Fruit fly (Drosophila melanogaster): Measurements from ENCODE around the gene CG8353.

The CG8353 gene

DNA sequence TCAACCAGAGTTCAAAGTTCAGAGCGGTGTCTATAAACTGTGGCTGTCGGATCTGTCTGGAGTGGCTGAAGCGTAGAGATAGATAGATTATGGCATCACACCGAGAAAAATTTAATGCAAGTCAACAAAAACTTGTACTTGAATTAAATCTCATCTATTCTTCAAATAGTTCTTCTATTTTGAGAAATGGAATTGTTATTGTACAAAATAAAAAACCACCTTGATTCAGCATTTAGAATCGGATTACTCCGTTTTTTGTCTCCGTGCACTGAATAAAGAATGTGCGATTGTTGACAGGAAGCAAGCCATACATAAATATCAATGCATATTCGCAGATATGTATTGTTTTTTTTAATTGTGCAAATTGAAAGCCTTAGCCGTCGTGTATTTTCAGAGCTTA, 15.8 kb downstream of the CG8353 start (continued):
- TF ChIP-seq chm (GFP tag; IDR thresholded peaks at IDR 0.05) = no peak
- TF ChIP-seq CG7928 (GFP tag; optimal IDR thresholded peaks at IDR 0.05) = no peak
- TF ChIP-seq hkb (optimal IDR thresholded peaks at IDR 0.05) = no peak
- peak; percentile 50; the same call in 1 of the 2 replicates for TF ChIP-seq hkb (GFP tag; IDR thresholded peaks at IDR 0.05)
- TF ChIP-seq CG3163 (GFP tag; optimal IDR thresholded peaks at IDR 0.05) = no peak
- peak; percentile 40 for TF ChIP-seq CG2712 (tag; optimal IDR thresholded peaks at IDR 0.05)
- TF ChIP-seq tll (GFP tag; optimal IDR thresholded peaks at IDR 0.05) = no peak
- TF ChIP-seq org-1 (GFP tag; optimal IDR thresholded peaks at IDR 0.05) = no peak
- TF ChIP-seq Ravus (GFP tag; IDR thresholded peaks at IDR 0.05) = no peak
- TF ChIP-seq Aef1 (GFP tag; IDR thresholded peaks at IDR 0.05) = no peak
- peak; percentile 41 for TF ChIP-seq CG9727 (GFP tag; optimal IDR thresholded peaks at IDR 0.05)
- TF ChIP-seq TFAM (GFP tag; optimal IDR thresholded peaks at IDR 0.05) = no peak
- peak; percentile 28; the same call in 1 of the 2 replicates for TF ChIP-seq sob (GFP tag; IDR thresholded peaks at IDR 0.05)
- TF ChIP-seq CG15514 (GFP tag; optimal IDR thresholded peaks at IDR 0.05) = no peak
- no peak for TF ChIP-seq CG11560 (tag; IDR thresholded peaks at IDR 0.05)
- no peak for TF ChIP-seq pfk (GFP tag; optimal IDR thresholded peaks at IDR 0.05)
- no peak for TF ChIP-seq Vsx1 (GFP tag; optimal IDR thresholded peaks at IDR 0.05)
- TF ChIP-seq tio (GFP tag; optimal IDR thresholded peaks at IDR 0.05) = no peak
- no peak for TF ChIP-seq Mrtf (GFP tag; IDR thresholded peaks at IDR 0.05)
- TF ChIP-seq Scr (GFP tag; IDR thresholded peaks at IDR 0.05; ENCODE audit: partially characterized antibody) = no peak
- no peak for TF ChIP-seq ssp (GFP tag; IDR thresholded peaks at IDR 0.05)
- TF ChIP-seq CG31441 (GFP tag; IDR thresholded peaks at IDR 0.05) = no peak
- TF ChIP-seq bcd (GFP tag; optimal IDR thresholded peaks at IDR 0.05) = no peak
- TF ChIP-seq Dp (GFP tag; optimal IDR thresholded peaks at IDR 0.05) = no peak
- no peak for TF ChIP-seq CG12659 (GFP tag; optimal IDR thresholded peaks at IDR 0.05)
- no peak for TF ChIP-seq CG16813 (GFP tag; IDR thresholded peaks at IDR 0.05; ENCODE audit: partially characterized antibody)
- peak; percentile 70 for TF ChIP-seq row (GFP tag; IDR thresholded peaks at IDR 0.05)
- TF ChIP-seq CG8290 (GFP tag; optimal IDR thresholded peaks at IDR 0.05) = no peak
- TF ChIP-seq CG8290 (tag; optimal IDR thresholded peaks at IDR 0.05) = no peak
- no peak for TF ChIP-seq CG9215 (GFP tag; IDR thresholded peaks at IDR 0.05)
- TF ChIP-seq unpg (GFP tag; optimal IDR thresholded peaks at IDR 0.05) = peak; percentile 40
- no peak for TF ChIP-seq sc (optimal IDR thresholded peaks at IDR 0.05)
- no peak for TF ChIP-seq sc (GFP tag; optimal IDR thresholded peaks at IDR 0.05)
- no peak for TF ChIP-seq prd (optimal IDR thresholded peaks at IDR 0.05)
- peak; percentile 73 for TF ChIP-seq prd (GFP tag; IDR thresholded peaks at IDR 0.05)
- TF ChIP-seq ERR (GFP tag; optimal IDR thresholded peaks at IDR 0.05) = no peak
- TF ChIP-seq HLH54F (GFP tag; optimal IDR thresholded peaks at IDR 0.05) = no peak
- TF ChIP-seq Gug (GFP tag; IDR thresholded peaks at IDR 0.05) = 0 out of 4 replicates have a peak, but pooled peaks have one; percentile 24
- peak; percentile 68 for TF ChIP-seq slbo (GFP tag; IDR thresholded peaks at IDR 0.05)
- TF ChIP-seq Spps (tag; optimal IDR thresholded peaks at IDR 0.05) = no peak
- TF ChIP-seq pita (GFP tag; optimal IDR thresholded peaks at IDR 0.05) = no peak
- TF ChIP-seq CG42726 (GFP tag; IDR thresholded peaks at IDR 0.05; ENCODE audit: partially characterized antibody) = no peak
- TF ChIP-seq CG3847 (GFP tag; IDR thresholded peaks at IDR 0.05) = peak; percentile 46
- no peak for TF ChIP-seq hbn (GFP tag; IDR thresholded peaks at IDR 0.05; ENCODE audit: partially characterized antibody)
- no peak for TF ChIP-seq Trl (optimal IDR thresholded peaks at IDR 0.05)
- no peak for TF ChIP-seq Trl (GFP tag; optimal IDR thresholded peaks at IDR 0.05)
- TF ChIP-seq CG30431 (GFP tag; optimal IDR thresholded peaks at IDR 0.05) = no peak
- no peak for TF ChIP-seq CG1792 (GFP tag; optimal IDR thresholded peaks at IDR 0.05)
- peak; percentile 44; the same call in 1 of the 3 replicates for TF ChIP-seq CG11695 (GFP tag; IDR thresholded peaks at IDR 0.05)
- TF ChIP-seq lab (GFP tag; optimal IDR thresholded peaks at IDR 0.05) = no peak
- no peak for TF ChIP-seq gt (GFP tag; IDR thresholded peaks at IDR 0.05)
- no peak for TF ChIP-seq vnd (GFP tag; IDR thresholded peaks at IDR 0.05; ENCODE audit: partially characterized antibody)
- TF ChIP-seq crc (GFP tag; optimal IDR thresholded peaks at IDR 0.05) = no peak

Data from whole organism, embryonic.